Fruit fly (Drosophila melanogaster) whole organism: ENCODE measurements around the gene Hsp27.

Experiments used
- CG8478 ChIP-seq: fragments of >200 bp; optimal IDR thresholded peaks from 2 replicates; lab custom pipeline; 2018; ENCODE audit warnings: inconsistent platforms
- Dll ChIP-seq: fragments of >200 bp; optimal IDR thresholded peaks from 2 replicates; lab custom pipeline; 2017
- pan ChIP-seq: fragments of >200 bp; optimal IDR thresholded peaks from 2 replicates; lab custom pipeline; 2017
- psq ChIP-seq: fragments of >200 bp; optimal IDR thresholded peaks from 2 replicates; lab custom pipeline; 2017
- usp ChIP-seq: fragments of >200 bp; optimal IDR thresholded peaks from 2 replicates; lab custom pipeline; 2017; ENCODE audit warnings: missing biosample characterization, missing genetic modification characterization, mixed read lengths

- TF ChIP-seq Dll (lab: Kevin White, UChicago) (no peak), usp (GFP tag; lab: Kevin White, UChicago) (no peak), CG8478 (lab: Kevin White, UChicago) (no peak), psq (lab: Kevin White, UChicago) (no peak), pan (no peak)
Measured at dm6 chr3L:9396038-9396437, 12.2 kb downstream of the Hsp27 start.
